Fruit fly (Drosophila melanogaster): Measurements from ENCODE around the gene Cdk7.

DNA sequence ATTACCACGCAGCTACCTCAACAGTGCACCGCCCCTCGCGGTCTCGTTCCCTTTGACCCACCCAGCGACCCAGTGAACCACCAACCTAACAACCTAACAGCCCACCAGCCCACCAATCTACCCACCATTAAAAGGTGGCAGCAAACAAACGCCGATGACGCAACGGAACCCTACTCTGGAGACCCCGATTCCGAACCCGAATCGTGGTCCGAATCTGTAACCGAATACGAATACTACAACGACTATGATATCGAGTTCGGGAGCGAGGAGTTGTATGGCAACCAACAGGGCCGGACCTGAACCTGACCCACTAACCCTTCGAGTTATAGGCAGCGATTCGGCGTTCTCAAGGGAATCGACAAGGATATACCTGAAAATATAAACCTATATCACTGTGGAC, 28.5 kb upstream of the Cdk7 start:
- TF ChIP-seq CG8301 (tag; optimal IDR thresholded peaks at IDR 0.05) (no peak), EcR (GFP tag; optimal IDR thresholded peaks at IDR 0.05) (no peak), CG13204 (GFP tag; optimal IDR thresholded peaks at IDR 0.05) (no peak), CG15710 (tag; optimal IDR thresholded peaks at IDR 0.05) (no peak), CG34367 (tag; optimal IDR thresholded peaks at IDR 0.05) (no peak), fd96Ca (GFP tag; IDR thresholded peaks at IDR 0.05) (no peak), Snoo (tag; optimal IDR thresholded peaks at IDR 0.05) (no peak), CG4496 (GFP tag; IDR thresholded peaks at IDR 0.05) (no peak), Pif1B (GFP tag; optimal IDR thresholded peaks at IDR 0.05) (no peak), CG12605 (GFP tag; IDR thresholded peaks at IDR 0.05) (no peak), CG14655 (GFP tag; optimal IDR thresholded peaks at IDR 0.05) (no peak)
